Worm (Caenorhabditis elegans): ENCODE data around the gene C29F7.3.

Gene C29F7.3

DNA sequence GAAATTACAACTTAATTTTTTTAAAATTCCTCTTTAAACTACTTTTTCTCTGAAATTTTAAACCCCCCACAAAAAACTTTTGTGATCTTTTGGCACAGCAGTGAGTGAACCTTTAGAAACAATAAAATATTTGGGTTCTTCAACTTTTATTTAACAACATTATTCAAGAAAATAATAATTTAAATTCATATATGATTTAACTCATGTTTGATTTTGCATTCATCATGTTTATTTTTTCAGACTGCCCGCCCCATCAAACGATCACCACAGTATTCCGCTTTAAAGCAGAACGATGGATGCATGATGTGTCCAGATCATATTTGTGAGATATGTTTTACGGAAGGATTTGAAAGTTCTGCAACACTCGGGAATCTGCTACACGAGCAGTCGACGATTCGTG, 26.7 kb upstream of the C29F7.3 start, which contains the start of gene set-8:
TSS of gene set-8 (plus strand) at position 301 of the 400 bp plus-strand sequence.
- TF ChIP-seq jun-1 (tag; optimal IDR thresholded peaks at IDR 0.05) (no peak), F37D6.2 (tag; optimal IDR thresholded peaks at IDR 0.05) (no peak), hlh-30 (tag; optimal IDR thresholded peaks at IDR 0.05; ENCODE audit: insufficient read depth) (no peak), mes-2 (tag; optimal IDR thresholded peaks at IDR 0.05; ENCODE audit: poor library complexity, severe bottlenecking) (no peak), dmd-8 (GFP tag; IDR thresholded peaks at IDR 0.05) (no peak), ctbp-1 (GFP tag; IDR thresholded peaks at IDR 0.05) (no peak), ceh-62 (tag; optimal IDR thresholded peaks at IDR 0.05) (no peak), dpl-1 (GFP tag; optimal IDR thresholded peaks at IDR 0.05) (no peak)

DNA sequence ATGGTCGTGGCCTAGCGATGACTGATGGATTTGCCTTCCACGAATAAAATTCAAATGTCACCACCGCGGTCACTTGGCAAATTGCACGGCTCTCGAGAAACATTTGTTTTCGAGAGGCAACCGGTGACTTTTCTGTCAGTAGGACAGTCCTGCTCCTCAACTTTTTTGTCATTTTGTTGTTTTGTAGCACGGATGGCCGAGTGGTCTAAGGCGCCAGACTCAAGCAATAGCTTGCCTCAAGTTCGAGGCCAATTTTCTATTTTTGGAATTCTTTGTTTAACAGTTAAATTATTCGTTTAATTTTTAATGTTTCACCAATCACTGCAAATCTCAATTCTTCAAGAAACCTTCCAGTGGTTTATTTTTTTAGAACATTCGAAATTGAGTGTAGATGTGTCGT, 24.5 kb upstream of the C29F7.3 start:
- TF ChIP-seq aha-1 (tag) = peak; percentile 94
- TF ChIP-seq T26A8.4 (GFP tag; IDR thresholded peaks at IDR 0.05) = no peak
- no peak for TF ChIP-seq nhr-42 (GFP tag; IDR thresholded peaks at IDR 0.05)
- TF ChIP-seq nhr-6 (tag; optimal IDR thresholded peaks at IDR 0.05) = no peak
- no peak for TF ChIP-seq ces-1 (GFP tag; optimal IDR thresholded peaks at IDR 0.05)
- TF ChIP-seq daf-16 (GFP tag; optimal IDR thresholded peaks at IDR 0.05) = no peak
- peak; percentile 35 for TF ChIP-seq daf-16 (tag; optimal IDR thresholded peaks at IDR 0.05)
- no peak for TF ChIP-seq unc-62 (GFP tag; optimal IDR thresholded peaks at IDR 0.05 in 1 of 2)
- TF ChIP-seq unc-62 (tag; optimal IDR thresholded peaks at IDR 0.05) = no peak
- peak; percentile 41; the same call in 1 of the 2 replicates for TF ChIP-seq lin-38 (GFP tag; IDR thresholded peaks at IDR 0.05)
- peak; percentile 65 for TF ChIP-seq lim-7 (GFP tag; IDR thresholded peaks at IDR 0.05)
- no peak for TF ChIP-seq tra-1 (GFP tag; IDR thresholded peaks at IDR 0.05)
- TF ChIP-seq egl-43 (GFP tag; IDR thresholded peaks at IDR 0.05) = 0 out of 2 replicates have a peak, but pooled peaks have one; percentile 37
- no peak for TF ChIP-seq lin-13 (GFP tag; optimal IDR thresholded peaks at IDR 0.05)
- 0 out of 4 replicates have a peak, but pooled peaks of 1 of the 2 experiments have one; percentile 28 for TF ChIP-seq madf-5 (GFP tag; IDR thresholded peaks at IDR 0.05)

- TF ChIP-seq pqm-1 (tag; optimal IDR thresholded peaks at IDR 0.05) (no peak), daf-19 (GFP tag; conservative IDR thresholded peaks at IDR 0.05) (no peak), daf-8 (GFP tag; IDR thresholded peaks at IDR 0.05) (no peak), daf-12 (tag; optimal IDR thresholded peaks at IDR 0.05) (no peak), snpc-1.2 (GFP tag; IDR thresholded peaks at IDR 0.05) (peak; percentile 80), madf-9 (GFP tag; conservative IDR thresholded peaks at IDR 0.05) (no peak), lim-7 (GFP tag; IDR thresholded peaks at IDR 0.05) (0 out of 2 replicates have a peak, but pooled peaks have one; percentile 46), T26A8.4 (GFP tag; IDR thresholded peaks at IDR 0.05) (no peak), D1046.2 (GFP tag; IDR thresholded peaks at IDR 0.05) (0 out of 2 replicates have a peak, but pooled peaks have one; percentile 21), lsy-2 (tag; optimal IDR thresholded peaks at IDR 0.05) (no peak), Y105C5A.15 (GFP tag; IDR thresholded peaks at IDR 0.05) (no peak), dmd-9 (GFP tag; IDR thresholded peaks at IDR 0.05) (no peak), F37D6.2 (tag; optimal IDR thresholded peaks at IDR 0.05) (no peak), mdt-29 (GFP tag; IDR thresholded peaks at IDR 0.05) (no peak), dve-1 (tag; optimal IDR thresholded peaks at IDR 0.05; ENCODE audit: insufficient read depth) (no peak), ctbp-1 (GFP tag; IDR thresholded peaks at IDR 0.05) (no peak), egl-43 (GFP tag; IDR thresholded peaks at IDR 0.05) (peak; percentile 72), mep-1 (tag; optimal IDR thresholded peaks at IDR 0.05) (no peak), spr-3 (GFP tag; optimal IDR thresholded peaks at IDR 0.05) (no peak), Y5F2A.4 (GFP tag; optimal IDR thresholded peaks at IDR 0.05) (no peak), ceh-44 (GFP tag; IDR thresholded peaks at IDR 0.05) (no peak), nhr-48 (tag; optimal IDR thresholded peaks at IDR 0.05) (no peak), lin-38 (GFP tag; IDR thresholded peaks at IDR 0.05) (peak; percentile 35), daf-16 (GFP tag; optimal IDR thresholded peaks at IDR 0.05) (peak in 1 of 2 experiments; percentile 18), daf-16 (tag; optimal IDR thresholded peaks at IDR 0.05) (no peak), dmd-8 (GFP tag; IDR thresholded peaks at IDR 0.05) (0 out of 2 replicates have a peak, but pooled peaks have one; percentile 15), nhr-77 (tag; optimal IDR thresholded peaks at IDR 0.05) (no peak), vab-7 (GFP tag; IDR thresholded peaks at IDR 0.05) (peak; percentile 48; the same call in 1 of the 2 replicates), zfp-3 (GFP tag; conservative IDR thresholded peaks at IDR 0.05) (no peak), lin-39 (tag; optimal IDR thresholded peaks at IDR 0.05) (no peak)
Observed at ce11 chrX:13443283-13443682, 23.5 kb upstream of the C29F7.3 start.

All from whole organism, L4 larva.